Worm (Caenorhabditis elegans) whole organism, L2 larva: Measurements from ENCODE around the gene F49H6.12.

Experiments used
- C34F6.9 ChIP-seq: fragments of 150-350 bp; optimal IDR thresholded peaks from 2 replicates; lab custom pipeline; 2014; ENCODE audit warnings: missing biosample characterization, missing genetic modification characterization
- F13H6.1 ChIP-seq: sonication (generic microtip); optimal IDR thresholded peaks from 2 replicates; lab custom pipeline; 2016; ENCODE audit warnings: missing genetic modification characterization, missing compliant biosample characterization
- R02D3.7 ChIP-seq: fragments of 150-350 bp; optimal IDR thresholded peaks from 2 replicates; lab custom pipeline; 2014; ENCODE audit warnings: missing biosample characterization, missing genetic modification characterization
- ZK546.5 ChIP-seq: sonication (generic microtip); optimal IDR thresholded peaks from 2 replicates; lab custom pipeline; 2017; ENCODE audit warnings: missing biosample characterization, missing genetic modification characterization
- alr-1 ChIP-seq: fragments of 150-350 bp; optimal IDR thresholded peaks from 2 replicates; lab custom pipeline; 2014; ENCODE audit warnings: missing biosample characterization, missing genetic modification characterization
- aly-2 ChIP-seq: fragments of 150-350 bp; optimal IDR thresholded peaks from 2 replicates; lab custom pipeline; 2014; ENCODE audit warnings: missing biosample characterization, missing genetic modification characterization
- blmp-1 ChIP-seq: sonication (generic microtip); optimal IDR thresholded peaks from 2 replicates; lab custom pipeline; 2017; ENCODE audit warnings: missing genetic modification characterization, mild to moderate bottlenecking, missing compliant biosample characterization, antibody characterized with exemption, moderate library complexity; ENCODE audit not compliant: insufficient read depth
- ceh-16 ChIP-seq: fragments of 150-350 bp; optimal IDR thresholded peaks from 2 replicates; lab custom pipeline; 2014; ENCODE audit warnings: missing biosample characterization, missing genetic modification characterization
- crh-2 ChIP-seq: sonication (generic microtip); optimal IDR thresholded peaks from 2 replicates; lab custom pipeline; 2017; ENCODE audit warnings: missing biosample characterization, missing genetic modification characterization
- dmd-4 ChIP-seq: sonication (generic microtip); optimal IDR thresholded peaks from 2 replicates; lab custom pipeline; 2017; ENCODE audit warnings: missing biosample characterization, missing genetic modification characterization
- elt-1 ChIP-seq: fragments of 150-350 bp; optimal IDR thresholded peaks from 2 replicates; lab custom pipeline; 2014; ENCODE audit warnings: missing biosample characterization, missing genetic modification characterization
- elt-3 ChIP-seq: sonication (generic microtip); optimal IDR thresholded peaks from 2 replicates; lab custom pipeline; 2017; ENCODE audit warnings: missing biosample characterization, missing genetic modification characterization
- fos-1 ChIP-seq: fragments of 150-350 bp; optimal IDR thresholded peaks from 2 replicates; lab custom pipeline; 2014; ENCODE audit warnings: missing biosample characterization, missing genetic modification characterization
- gmeb-1 ChIP-seq: fragments of 150-350 bp; optimal IDR thresholded peaks from 2 replicates; lab custom pipeline; 2014; ENCODE audit warnings: missing biosample characterization, missing genetic modification characterization
- lin-11 ChIP-seq: fragments of 150-350 bp; sonication (generic microtip); optimal IDR thresholded peaks from 2 replicates; lab custom pipeline; 2014; ENCODE audit warnings: missing biosample characterization, missing genetic modification characterization, inconsistent platforms, mixed read lengths
- lin-39 ChIP-seq: fragments of 150-350 bp; optimal IDR thresholded peaks from 2 replicates; lab custom pipeline; 2014; ENCODE audit warnings: missing biosample characterization, missing genetic modification reagents, missing genetic modification characterization
- lsy-2 ChIP-seq, 2 experiments: fragments of 150-350 bp in 1 of 2; sonication (generic microtip) in 1 of 2; optimal IDR thresholded peaks; 2 replicates each; lab custom pipeline; 2014 to 2017; ENCODE audit warnings: missing biosample characterization in 2 of 2, missing genetic modification characterization in 2 of 2
- mab-5 ChIP-seq: fragments of 150-350 bp; optimal IDR thresholded peaks from 2 replicates; lab custom pipeline; 2014; ENCODE audit warnings: missing biosample characterization, missing genetic modification characterization
- mdl-1 ChIP-seq, 2 experiments: fragments of 150-350 bp in 1 of 2; sonication (generic microtip) in 1 of 2; optimal IDR thresholded peaks; 2 replicates each; lab custom pipeline; 2017; ENCODE audit warnings: missing biosample characterization in 2 of 2, missing genetic modification characterization in 2 of 2
- nhr-10 ChIP-seq: sonication (generic microtip); optimal IDR thresholded peaks from 2 replicates; lab custom pipeline; 2017; ENCODE audit warnings: missing biosample characterization, missing genetic modification characterization
- nhr-11 ChIP-seq: fragments of 150-350 bp; optimal IDR thresholded peaks from 2 replicates; lab custom pipeline; 2014; ENCODE audit warnings: missing biosample characterization, missing genetic modification characterization
- nhr-12 ChIP-seq: fragments of 150-350 bp; optimal IDR thresholded peaks from 2 replicates; lab custom pipeline; 2014; ENCODE audit warnings: missing biosample characterization, missing genetic modification characterization
- nhr-129 ChIP-seq: fragments of 150-350 bp; optimal IDR thresholded peaks from 2 replicates; lab custom pipeline; 2014; ENCODE audit warnings: missing biosample characterization, missing genetic modification characterization
- nhr-21 ChIP-seq: fragments of 150-350 bp; optimal IDR thresholded peaks from 2 replicates; lab custom pipeline; 2014; ENCODE audit warnings: missing biosample characterization, missing genetic modification characterization
- nhr-23 ChIP-seq: fragments of 150-350 bp; optimal IDR thresholded peaks from 2 replicates; lab custom pipeline; 2014; ENCODE audit warnings: missing biosample characterization, missing genetic modification reagents, missing genetic modification characterization
- nhr-237 ChIP-seq: fragments of 150-350 bp; optimal IDR thresholded peaks from 2 replicates; lab custom pipeline; 2014; ENCODE audit warnings: missing biosample characterization, missing genetic modification characterization
- nhr-25 ChIP-seq: fragments of 150-350 bp; sonication (generic microtip); optimal IDR thresholded peaks from 3 replicates; lab custom pipeline; 2014; ENCODE audit warnings: missing biosample characterization, missing genetic modification characterization
- peb-1 ChIP-seq: fragments of 150-350 bp; optimal IDR thresholded peaks from 2 replicates; lab custom pipeline; 2014; ENCODE audit warnings: missing biosample characterization, missing genetic modification characterization
- sem-4 ChIP-seq: fragments of 150-350 bp; optimal IDR thresholded peaks from 2 replicates; lab custom pipeline; 2014; ENCODE audit warnings: missing biosample characterization, missing genetic modification reagents, missing genetic modification characterization
- skn-1 ChIP-seq: sonication (generic microtip); optimal IDR thresholded peaks from 2 replicates; lab custom pipeline; 2017; ENCODE audit warnings: missing biosample characterization, missing genetic modification characterization
- sma-3 ChIP-seq: sonication (generic microtip); optimal IDR thresholded peaks from 2 replicates; lab custom pipeline; 2016; ENCODE audit warnings: missing genetic modification reagents, missing genetic modification characterization, missing compliant biosample characterization
- sma-9 ChIP-seq, 2 experiments: fragments of 150-350 bp in 1 of 2; sonication (generic microtip) in 1 of 2; optimal IDR thresholded peaks; 2 replicates each; lab custom pipeline; 2014 to 2016; ENCODE audit warnings: missing genetic modification characterization in 2 of 2, mild to moderate bottlenecking in 1 of 2, missing biosample characterization in 1 of 2, missing compliant biosample characterization in 1 of 2, missing genetic modification reagents in 1 of 2, moderate library complexity in 1 of 2
- unc-39 ChIP-seq: fragments of 150-350 bp; optimal IDR thresholded peaks from 2 replicates; lab custom pipeline; 2014; ENCODE audit warnings: missing biosample characterization, missing genetic modification characterization
- unc-55 ChIP-seq: fragments of 150-350 bp; sonication (generic microtip); optimal IDR thresholded peaks from 3 replicates; lab custom pipeline; 2014; ENCODE audit warnings: missing biosample characterization, missing genetic modification reagents, missing genetic modification characterization
- unc-62 ChIP-seq: fragments of 150-350 bp; optimal IDR thresholded peaks from 2 replicates; lab custom pipeline; 2014; ENCODE audit warnings: missing biosample characterization, missing genetic modification reagents, missing genetic modification characterization
- zag-1 ChIP-seq: fragments of 150-350 bp; optimal IDR thresholded peaks from 2 replicates; lab custom pipeline; 2014; ENCODE audit warnings: missing biosample characterization, missing genetic modification characterization
- ztf-1 ChIP-seq: fragments of 200-800 bp; sonication (Bioruptor generic); conservative IDR thresholded peaks from 2 replicates; pipeline ENCODE4 v1.3.6; 2022; ENCODE audit warnings: missing genetic modification characterization, missing compliant biosample characterization
- ztf-11 ChIP-seq: sonication (generic microtip); optimal IDR thresholded peaks from 2 replicates; lab custom pipeline; 2017; ENCODE audit warnings: missing biosample characterization, missing genetic modification characterization
- ztf-4 ChIP-seq: fragments of 150-350 bp; optimal IDR thresholded peaks from 2 replicates; lab custom pipeline; 2014; ENCODE audit warnings: missing biosample characterization, missing genetic modification characterization

Gene F49H6.12

DNA sequence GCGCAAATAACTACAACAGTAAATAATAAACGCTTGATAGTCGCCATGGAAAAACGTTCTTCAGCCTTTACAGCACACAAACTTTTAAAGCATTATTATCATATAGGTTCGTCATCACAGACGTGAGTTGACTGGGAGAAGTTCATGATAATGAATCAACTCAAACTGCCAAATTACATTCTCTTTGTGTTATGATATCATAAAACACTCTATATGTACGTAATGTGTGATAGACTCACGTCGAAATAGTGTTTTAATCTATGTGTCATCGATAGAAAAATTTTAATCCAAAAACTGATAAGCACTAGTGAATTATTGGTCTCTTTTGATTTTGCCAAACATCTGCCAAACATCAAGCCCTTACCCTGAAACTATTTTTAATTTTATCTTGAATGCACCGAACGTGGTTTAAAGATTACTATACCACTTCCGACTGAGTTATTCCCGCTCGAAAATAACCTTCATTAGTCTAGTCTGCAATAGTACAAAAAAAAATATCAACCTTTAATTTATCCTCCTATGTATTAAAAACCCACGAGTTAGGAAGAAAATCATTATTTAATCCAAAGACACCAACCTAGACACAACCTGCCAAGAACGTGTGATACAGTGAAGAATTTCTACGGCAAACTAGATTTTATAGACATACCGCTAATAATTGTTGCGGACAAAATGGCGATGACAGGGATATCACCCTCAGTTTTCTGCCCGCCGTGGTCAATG lies 11.8 kb downstream of the F49H6.12 start, which contains the start of the genes clc-12 and clec-240:
Gene clc-12, minus strand, starts transcription at position 47 of the 723 bp plus-strand sequence.
Gene clec-240, plus strand, starts transcription at position 673 of the 723 bp plus-strand sequence.
- TF ChIP-seq unc-62 (GFP tag; lab: Kevin White, UChicago) (no peak), nhr-23 (no peak), zag-1 (tag; lab: Kevin White, UChicago) (no peak), C34F6.9 (tag; lab: Kevin White, UChicago) (no peak), nhr-129 (tag; lab: Kevin White, UChicago) (no peak), unc-55 (GFP tag; lab: Kevin White, UChicago) (no peak), fos-1 (tag; lab: Kevin White, UChicago) (peak; percentile 49)

DNA sequence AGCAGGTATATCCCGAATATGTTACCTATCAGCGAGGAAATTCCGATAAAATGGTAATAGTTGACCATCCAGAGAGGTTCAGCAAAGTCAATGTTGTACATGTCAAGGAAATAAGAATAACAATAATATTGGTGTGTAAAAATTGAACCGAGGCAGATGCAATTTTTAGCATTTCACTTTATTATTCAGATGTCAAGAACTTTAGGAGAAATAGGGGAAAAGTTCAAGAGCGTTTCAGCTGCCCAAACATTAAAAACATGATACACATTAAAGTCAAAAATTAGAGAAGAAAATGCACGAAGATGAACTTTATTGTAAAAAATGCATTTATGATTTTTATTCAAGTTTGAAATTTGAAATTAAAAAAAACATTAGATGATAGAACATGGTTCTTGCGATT lies 13.0 kb downstream of the F49H6.12 start, which contains the start of gene sri-69:
Gene sri-69, minus strand, starts transcription at position 101 of the 400 bp plus-strand sequence.
- TF ChIP-seq lsy-2 (tag; optimal IDR thresholded peaks at IDR 0.05; lab: Kevin White, UChicago) (no peak), peb-1 (tag; lab: Kevin White, UChicago) (no peak), lin-39 (tag; lab: Kevin White, UChicago) (no peak), lin-11 (tag; lab: Kevin White, UChicago) (no peak), elt-3 (tag; lab: Kevin White, UChicago) (no peak), mab-5 (tag; lab: Kevin White, UChicago) (no peak), dmd-4 (no peak), sma-9 (GFP tag; optimal IDR thresholded peaks at IDR 0.05; lab: Kevin White, UChicago) (no peak), sma-9 (tag; optimal IDR thresholded peaks at IDR 0.05; lab: Kevin White, UChicago) (no peak), nhr-21 (tag; lab: Kevin White, UChicago) (no peak), nhr-25 (no peak), skn-1 (no peak), elt-1 (tag; lab: Kevin White, UChicago) (no peak), alr-1 (tag; lab: Kevin White, UChicago) (no peak), mdl-1 (tag; optimal IDR thresholded peaks at IDR 0.05; lab: Kevin White, UChicago) (no peak), sem-4 (no peak), aly-2 (tag; lab: Kevin White, UChicago) (no peak), crh-2 (no peak)

DNA sequence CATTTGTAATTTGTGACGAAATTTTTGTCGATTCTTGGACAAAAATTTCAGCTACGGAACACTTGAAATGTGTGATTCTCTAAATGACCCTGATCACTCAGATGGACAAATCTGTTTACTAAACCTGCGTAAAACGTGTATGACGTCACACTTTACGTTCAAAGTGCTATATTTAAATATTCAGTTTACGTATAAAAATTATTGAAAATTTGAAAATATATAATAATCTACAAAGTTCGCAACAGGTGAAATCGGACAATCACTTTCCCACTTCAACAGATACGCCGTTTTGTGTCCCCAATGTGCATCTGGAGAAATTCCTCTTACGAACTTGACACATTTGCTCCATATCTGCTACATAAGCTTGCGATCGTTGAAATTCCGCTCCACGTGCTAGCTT lies 16.1 kb downstream of the F49H6.12 start, which contains the start of gene srh-131:
Gene srh-131, plus strand, starts transcription at position 301 of the 400 bp plus-strand sequence.
- TF ChIP-seq alr-1 (tag; lab: Kevin White, UChicago) (no peak), nhr-21 (tag; lab: Kevin White, UChicago) (no peak), crh-2 (no peak), fos-1 (tag; lab: Kevin White, UChicago) (no peak), peb-1 (tag; lab: Kevin White, UChicago) (no peak), blmp-1 (tag; lab: Kevin White, UChicago) (no peak), nhr-25 (no peak), sem-4 (no peak), elt-3 (tag; lab: Kevin White, UChicago) (no peak), sma-3 (GFP tag; lab: Kevin White, UChicago) (no peak), skn-1 (no peak), ceh-16 (tag; lab: Kevin White, UChicago) (no peak), C34F6.9 (tag; lab: Kevin White, UChicago) (no peak), ztf-1 (GFP tag; lab: Robert Waterston, UW) (no peak), nhr-237 (tag; lab: Kevin White, UChicago) (no peak), ztf-11 (tag; lab: Kevin White, UChicago) (no peak), dmd-4 (no peak), gmeb-1 (tag; lab: Kevin White, UChicago) (no peak), R02D3.7 (tag; lab: Kevin White, UChicago) (no peak)

DNA sequence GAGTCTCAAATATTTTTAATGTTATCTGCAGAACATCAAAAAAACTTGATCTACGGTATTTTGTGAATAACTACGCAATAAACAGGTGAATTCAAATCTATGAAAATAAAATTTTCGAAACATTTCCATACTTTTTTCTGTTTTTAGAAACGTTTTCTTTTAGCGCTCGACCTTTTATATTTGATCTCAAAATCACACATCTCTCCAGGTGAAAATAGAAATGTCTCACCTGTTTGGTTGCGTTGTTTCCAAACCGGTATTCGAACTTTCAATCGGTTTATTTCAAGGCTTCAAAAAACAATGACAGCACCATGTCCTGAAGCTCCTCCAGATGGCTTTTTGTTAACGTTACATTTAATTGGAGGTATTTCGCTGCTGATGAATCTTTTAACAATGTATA lies 20.1 kb downstream of the F49H6.12 start, which contains the start of gene sri-9:
Gene sri-9, plus strand, starts transcription at position 301 of the 400 bp plus-strand sequence.
- no peak for TF ChIP-seq sem-4
- no peak for TF ChIP-seq nhr-25
- TF ChIP-seq ztf-1 (GFP tag; lab: Robert Waterston, UW): no peak
- no peak for TF ChIP-seq lsy-2 (tag; optimal IDR thresholded peaks at IDR 0.05; lab: Kevin White, UChicago)
- no peak for TF ChIP-seq ZK546.5
- TF ChIP-seq gmeb-1 (tag; lab: Kevin White, UChicago): no peak
- TF ChIP-seq nhr-23: no peak
- TF ChIP-seq mab-5 (tag; lab: Kevin White, UChicago): no peak
- TF ChIP-seq unc-55 (GFP tag; lab: Kevin White, UChicago): no peak
- TF ChIP-seq sma-3 (GFP tag; lab: Kevin White, UChicago): no peak
- TF ChIP-seq F13H6.1: no peak
- TF ChIP-seq nhr-11 (tag; lab: Kevin White, UChicago): no peak
- TF ChIP-seq unc-39 (tag; lab: Kevin White, UChicago): no peak
- TF ChIP-seq ztf-4 (tag; lab: Kevin White, UChicago): no peak
- no peak for TF ChIP-seq nhr-12 (tag; lab: Kevin White, UChicago)
- no peak for TF ChIP-seq C34F6.9 (tag; lab: Kevin White, UChicago)
- TF ChIP-seq nhr-10 (tag; lab: Kevin White, UChicago): no peak
- TF ChIP-seq elt-3 (tag; lab: Kevin White, UChicago): no peak
- no peak for TF ChIP-seq R02D3.7 (tag; lab: Kevin White, UChicago)
- no peak for TF ChIP-seq crh-2
- TF ChIP-seq, all 48 proteins: peak for 0
